Worm (Caenorhabditis elegans) whole organism, mixed stage, embryonic: Measurements from ENCODE around the gene srv-16.

Experiments used
- cnd-1 ChIP-seq: fragments of 200-800 bp; sonication (Bioruptor generic); optimal IDR thresholded peaks from 2 replicates; lab custom pipeline; 2018; ENCODE audit warnings: mild to moderate bottlenecking, missing genetic modification characterization, missing compliant biosample characterization
- nhr-28 ChIP-seq: fragments of 150-350 bp; optimal IDR thresholded peaks from 2 replicates; lab custom pipeline; 2014; ENCODE audit warnings: missing biosample characterization, missing genetic modification characterization

- TF ChIP-seq nhr-28 (tag; lab: Kevin White, UChicago) (no peak), cnd-1 (tag; lab: Kevin White, UChicago) (no peak)
Measured at ce11 chrIV:15894819-15895218, 38.9 kb downstream of the srv-16 start.
